Fruit fly (Drosophila melanogaster): ENCODE measurements around the gene CG8509.

dm6 chrX:15816127-15816526, 6.8 kb downstream of the CG8509 start:
- TF ChIP-seq Snoo (tag; optimal IDR thresholded peaks at IDR 0.05) (no peak), CG12605 (GFP tag; IDR thresholded peaks at IDR 0.05) (no peak), Ets98B (GFP tag; IDR thresholded peaks at IDR 0.05) (no peak), gl (tag; optimal IDR thresholded peaks at IDR 0.05) (no peak), CG32121 (GFP tag; IDR thresholded peaks at IDR 0.05) (no peak), CG9948 (tag; optimal IDR thresholded peaks at IDR 0.05) (no peak)

Data from whole organism, pupa.